Worm (Caenorhabditis elegans): ENCODE results near the gene tba-4.

The tba-4 gene

DNA sequence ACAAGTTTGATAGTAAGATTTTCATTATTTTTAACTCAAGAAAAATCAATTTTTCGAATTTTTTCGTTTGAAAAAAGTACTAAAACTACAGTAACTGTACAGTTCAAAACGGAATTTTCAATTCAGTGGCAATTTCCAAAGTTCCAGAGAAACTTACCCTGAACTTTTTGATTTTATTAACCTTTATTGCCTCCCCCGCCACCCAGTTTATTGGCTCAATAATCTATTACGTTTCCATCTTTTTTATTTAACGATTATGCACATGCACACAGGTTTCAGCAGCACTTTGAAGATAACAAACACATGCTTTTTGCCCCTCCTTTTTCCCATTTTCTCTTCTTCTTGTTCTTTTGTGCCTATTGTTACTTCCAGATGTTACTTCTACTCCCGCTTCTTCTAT, 37.9 kb upstream of the tba-4 start, which contains the start of gene lurp-1:
Gene lurp-1, plus strand, starts transcription at position 301 of the 400 bp plus-strand sequence.
- TF ChIP-seq athp-1 (tag; optimal IDR thresholded peaks at IDR 0.05) (no peak), egl-44 (GFP tag; IDR thresholded peaks at IDR 0.05) (no peak), ets-4 (GFP tag; optimal IDR thresholded peaks at IDR 0.05) (no peak), dpl-1 (GFP tag; optimal IDR thresholded peaks at IDR 0.05) (no peak), rec-8 (tag; optimal IDR thresholded peaks at IDR 0.05) (no peak), bed-2 (GFP tag; IDR thresholded peaks at IDR 0.05) (no peak), gei-17 (GFP tag; optimal IDR thresholded peaks at IDR 0.05) (no peak), let-607 (tag; optimal IDR thresholded peaks at IDR 0.05) (no peak), rcor-1 (GFP tag; IDR thresholded peaks at IDR 0.05) (no peak), F33H1.4 (GFP tag; IDR thresholded peaks at IDR 0.05) (no peak), madf-10 (tag; optimal IDR thresholded peaks at IDR 0.05) (no peak), hsf-1 (GFP tag; IDR thresholded peaks at IDR 0.05) (no peak)

ce11 chrII:10884396-10884795, 34.1 kb upstream of the tba-4 start, which contains the start of gene egg-3:
Gene egg-3, minus strand, starts transcription at chrII:10884441.
- no peak for TF ChIP-seq C17E4.6 (GFP tag; IDR thresholded peaks at IDR 0.05)
- TF ChIP-seq hmg-1.2 (GFP tag; IDR thresholded peaks at IDR 0.05), result peak; percentile 18; the same call in 1 of the 2 replicates
- no peak for TF ChIP-seq rcor-1 (GFP tag; IDR thresholded peaks at IDR 0.05)
- peak; percentile 93 for TF ChIP-seq efl-1 (GFP tag; optimal IDR thresholded peaks at IDR 0.05)
- TF ChIP-seq lsy-27 (tag; optimal IDR thresholded peaks at IDR 0.05; ENCODE audit: borderline replicate concordance, insufficient read depth), result no peak
- no peak for TF ChIP-seq rec-8 (tag; optimal IDR thresholded peaks at IDR 0.05)
- TF ChIP-seq C06A6.2 (GFP tag; conservative IDR thresholded peaks at IDR 0.05), result no peak
- no peak for TF ChIP-seq athp-1 (tag; optimal IDR thresholded peaks at IDR 0.05)
- no peak for TF ChIP-seq ZK185.1 (tag; optimal IDR thresholded peaks at IDR 0.05; ENCODE audit: poor library complexity, severe bottlenecking)
- peak; percentile 53 for TF ChIP-seq F49E8.2 (tag; optimal IDR thresholded peaks at IDR 0.05; ENCODE audit: insufficient read depth)
- TF ChIP-seq him-1 (tag; optimal IDR thresholded peaks at IDR 0.05), result peak; percentile 43
- no peak for TF ChIP-seq lin-26 (GFP tag; IDR thresholded peaks at IDR 0.05)
- peak; percentile 93 for TF ChIP-seq lsl-1 (GFP tag; optimal IDR thresholded peaks at IDR 0.05)
- TF ChIP-seq tbp1 (GFP tag; optimal IDR thresholded peaks at IDR 0.05), result peak; percentile 22
- no peak for TF ChIP-seq akir-1 (GFP tag; optimal IDR thresholded peaks at IDR 0.05)
- TF ChIP-seq F57C9.4 (tag; optimal IDR thresholded peaks at IDR 0.05), result no peak
- TF ChIP-seq nfya-2 (GFP tag; IDR thresholded peaks at IDR 0.05), result no peak
- no peak for TF ChIP-seq Y53F4B.3 (GFP tag; IDR thresholded peaks at IDR 0.05)
- no peak for TF ChIP-seq let-607 (tag; optimal IDR thresholded peaks at IDR 0.05)
- peak; percentile 95 for TF ChIP-seq madf-8 (GFP tag; conservative IDR thresholded peaks at IDR 0.05)
- TF ChIP-seq ceh-91 (GFP tag; IDR thresholded peaks at IDR 0.05), result peak; percentile 74
- TF ChIP-seq dpl-1 (GFP tag; optimal IDR thresholded peaks at IDR 0.05), result peak; percentile 83
- peak; percentile 35 for TF ChIP-seq snpc-1.3 (tag; optimal IDR thresholded peaks at IDR 0.05; ENCODE audit: insufficient read depth)
- TF ChIP-seq ceh-58 (GFP tag; IDR thresholded peaks at IDR 0.05), result no peak
- TF ChIP-seq F37B4.10 (GFP tag; IDR thresholded peaks at IDR 0.05), result no peak
- TF ChIP-seq cebp-2 (GFP tag; IDR thresholded peaks at IDR 0.05), result no peak
- TF ChIP-seq dox-1 (GFP tag; IDR thresholded peaks at IDR 0.05), result 0 out of 2 replicates have a peak, but pooled peaks have one; percentile 50
- TF ChIP-seq lin-35 (GFP tag; optimal IDR thresholded peaks at IDR 0.05), result peak in 1 of 3 experiments; percentile 52
- no peak for TF ChIP-seq ceh-27 (GFP tag; optimal IDR thresholded peaks at IDR 0.05)
- TF ChIP-seq xnd-1 (tag; optimal IDR thresholded peaks at IDR 0.05), result peak; percentile 90
- no peak for TF ChIP-seq ztf-26 (tag; optimal IDR thresholded peaks at IDR 0.05)
- peak; percentile 98 for TF ChIP-seq madf-6 (GFP tag; IDR thresholded peaks at IDR 0.05)
- no peak for TF ChIP-seq ztf-6 (GFP tag; IDR thresholded peaks at IDR 0.05)
- peak; percentile 73 for TF ChIP-seq lin-54 (GFP tag; optimal IDR thresholded peaks at IDR 0.05)
- peak; percentile 82; the same call in 1 of the 2 replicates for TF ChIP-seq D2030.7 (GFP tag; IDR thresholded peaks at IDR 0.05)
- TF ChIP-seq lin-40 (tag; optimal IDR thresholded peaks at IDR 0.05), result no peak
- TF ChIP-seq F55B11.4 (tag; optimal IDR thresholded peaks at IDR 0.05; ENCODE audit: borderline replicate concordance, insufficient read depth), result no peak
- peak; percentile 47 for TF ChIP-seq snpc-3.4 (tag; optimal IDR thresholded peaks at IDR 0.05)
